Worm (Caenorhabditis elegans) whole organism, L3 larva: ENCODE measurements around the gene nhr-272.

Experiments used
- nhr-237 ChIP-seq: fragments of 150-350 bp; optimal IDR thresholded peaks from 2 replicates; lab custom pipeline; 2014; ENCODE audit warnings: missing biosample characterization, missing genetic modification characterization
- nhr-77 ChIP-seq: fragments of 150-350 bp; optimal IDR thresholded peaks from 2 replicates; lab custom pipeline; 2014; ENCODE audit warnings: missing biosample characterization, missing genetic modification characterization
- pha-4 ChIP-seq: fragments of 150-350 bp; optimal IDR thresholded peaks from 2 replicates; lab custom pipeline; 2014; ENCODE audit warnings: missing biosample characterization, missing genetic modification reagents, missing genetic modification characterization

ce11 chrX:12689869-12690268 is 14.8 kb downstream of the nhr-272 start:
- no peak for TF ChIP-seq pha-4
- TF ChIP-seq nhr-77: no peak
- TF ChIP-seq nhr-237 (tag; lab: Kevin White, UChicago): no peak
